Fruit fly (Drosophila melanogaster) whole organism, embryonic: ENCODE results near the gene CG2247.
A peak's percentile ranks its signal among the peaks of the same experiment; 100 is the strongest.

ENCODE experiments used
- Atf-2 ChIP-seq: fragments of 200-800 bp; sonication (Bioruptor generic); optimal IDR thresholded peaks from 2 replicates; lab custom pipeline; 2016; ENCODE audit warnings: missing biosample characterization, missing genetic modification characterization
- Bdp1 ChIP-seq: fragments of 200-800 bp; sonication (Bioruptor generic); optimal IDR thresholded peaks from 3 replicates; lab custom pipeline; 2016; ENCODE audit warnings: missing biosample characterization, missing genetic modification characterization
- CG10979 ChIP-seq: fragments of 200-800 bp; sonication (Bioruptor generic); optimal IDR thresholded peaks from 2 replicates; lab custom pipeline; 2018; ENCODE audit warnings: missing biosample characterization, mild to moderate bottlenecking, missing genetic modification characterization, moderate library complexity
- CG11723 ChIP-seq: fragments of 200-800 bp; sonication (Bioruptor generic); optimal IDR thresholded peaks from 2 replicates; lab custom pipeline; 2017; ENCODE audit warnings: missing biosample characterization, mild to moderate bottlenecking, missing genetic modification characterization
- CG12155 ChIP-seq: fragments of 200-800 bp; sonication (Bioruptor generic); optimal IDR thresholded peaks from 3 replicates; lab custom pipeline; 2016; ENCODE audit warnings: missing biosample characterization, missing genetic modification characterization
- CG13624 ChIP-seq: fragments of 200-800 bp; sonication (Bioruptor generic); optimal IDR thresholded peaks from 2 replicates; lab custom pipeline; 2016; ENCODE audit warnings: missing biosample characterization, missing genetic modification characterization
- CG16815 ChIP-seq: fragments of 200-800 bp; sonication (Bioruptor generic); optimal IDR thresholded peaks from 3 replicates; lab custom pipeline; 2017; ENCODE audit warnings: missing biosample characterization, mild to moderate bottlenecking, missing genetic modification characterization
- CG17328 ChIP-seq: fragments of 200-800 bp; sonication (Bioruptor generic); IDR thresholded peaks from 2 replicates; pipeline ENCODE4 v1.3.6; 2022; ENCODE audit warnings: missing biosample characterization, missing genetic modification characterization
- CG17359 ChIP-seq: fragments of 200-800 bp; sonication (Bioruptor generic); optimal IDR thresholded peaks from 3 replicates; lab custom pipeline; 2018; ENCODE audit warnings: missing biosample characterization, mild to moderate bottlenecking, missing genetic modification characterization, moderate library complexity
- CG3281 ChIP-seq: fragments of 200-800 bp; sonication (Bioruptor generic); optimal IDR thresholded peaks from 3 replicates; lab custom pipeline; 2017; ENCODE audit warnings: missing biosample characterization, mild to moderate bottlenecking, missing genetic modification characterization
- CG33213 ChIP-seq: fragments of 200-800 bp; sonication (Bioruptor generic); optimal IDR thresholded peaks from 3 replicates; lab custom pipeline; 2016; ENCODE audit warnings: missing biosample characterization, missing genetic modification characterization
- CG3838 ChIP-seq: fragments of 200-800 bp; sonication (Bioruptor generic); optimal IDR thresholded peaks from 3 replicates; lab custom pipeline; 2016; ENCODE audit warnings: missing biosample characterization, missing genetic modification characterization
- CG4424 ChIP-seq: fragments of 200-800 bp; sonication (Bioruptor generic); optimal IDR thresholded peaks from 3 replicates; lab custom pipeline; 2016; ENCODE audit warnings: missing biosample characterization, missing genetic modification characterization
- CG6765 ChIP-seq: fragments of 200-800 bp; sonication (Bioruptor generic); optimal IDR thresholded peaks from 3 replicates; lab custom pipeline; 2017; ENCODE audit warnings: missing biosample characterization, mild to moderate bottlenecking, missing genetic modification characterization
- CG6813 ChIP-seq: fragments of 200-800 bp; sonication (Bioruptor generic); optimal IDR thresholded peaks from 2 replicates; lab custom pipeline; 2017; ENCODE audit warnings: missing biosample characterization, missing genetic modification characterization, mild to moderate bottlenecking, moderate library complexity, missing genetic modification reagents
- CG7357 ChIP-seq: fragments of 200-800 bp; sonication (Bioruptor generic); IDR thresholded peaks from 3 replicates; pipeline ENCODE4 v1.3.6; 2022; ENCODE audit warnings: missing biosample characterization, missing genetic modification characterization
- Elba2 ChIP-seq: fragments of 200-800 bp; sonication (Bioruptor generic); optimal IDR thresholded peaks from 3 replicates; lab custom pipeline; 2016; ENCODE audit warnings: missing biosample characterization, missing genetic modification characterization
- Fer3 ChIP-seq: fragments of 200-800 bp; sonication (Bioruptor generic); optimal IDR thresholded peaks from 2 replicates; lab custom pipeline; 2018; ENCODE audit warnings: missing biosample characterization, mild to moderate bottlenecking, missing genetic modification characterization, moderate library complexity
- Gsc ChIP-seq: fragments of 200-800 bp; sonication (Bioruptor generic); IDR thresholded peaks from 2 replicates; pipeline ENCODE4 v1.3.6; 2022; ENCODE audit warnings: missing biosample characterization, missing genetic modification characterization
- Hmr ChIP-seq: fragments of 200-800 bp; sonication (Bioruptor generic); optimal IDR thresholded peaks from 3 replicates; lab custom pipeline; 2017; ENCODE audit warnings: mild to moderate bottlenecking, missing biosample characterization, missing genetic modification reagents, missing genetic modification characterization
- Hr3 ChIP-seq: fragments of 200-800 bp; sonication (Bioruptor generic); optimal IDR thresholded peaks from 3 replicates; lab custom pipeline; 2016; ENCODE audit warnings: missing biosample characterization, missing genetic modification characterization
- MBD-R2 ChIP-seq: fragments of 200-800 bp; sonication (Bioruptor generic); IDR thresholded peaks from 2 replicates; pipeline ENCODE4 v1.3.6; 2022; ENCODE audit warnings: missing biosample characterization, missing genetic modification characterization
- Med ChIP-seq: fragments of 200-800 bp; sonication (Bioruptor generic); peaks from one replicate; lab custom pipeline; 2016; ENCODE audit warnings: missing biosample characterization, missing genetic modification characterization, mild to moderate bottlenecking, inconsistent platforms, moderate library complexity
- Myb ChIP-seq: fragments of 200-800 bp; sonication (Bioruptor generic); optimal IDR thresholded peaks from 2 replicates; lab custom pipeline; 2016; ENCODE audit warnings: missing biosample characterization, missing genetic modification characterization
- Optix ChIP-seq: fragments of 200-800 bp; sonication (Bioruptor generic); IDR thresholded peaks from 3 replicates; pipeline ENCODE4 v1.3.6; 2022; ENCODE audit warnings: missing biosample characterization, missing genetic modification characterization
- PHDP ChIP-seq: fragments of 200-800 bp; sonication (Bioruptor generic); optimal IDR thresholded peaks from 3 replicates; lab custom pipeline; 2018; ENCODE audit warnings: missing biosample characterization, mild to moderate bottlenecking, missing genetic modification characterization, moderate library complexity
- Ssrp ChIP-seq: fragments of 200-800 bp; sonication (Bioruptor generic); optimal IDR thresholded peaks from 2 replicates; lab custom pipeline; 2018; ENCODE audit warnings: missing biosample characterization, mild to moderate bottlenecking, missing genetic modification characterization, moderate library complexity
- aop ChIP-seq: fragments of 200-800 bp; sonication (Bioruptor generic); IDR thresholded peaks from 2 replicates; pipeline ENCODE4 v1.3.6; 2022; ENCODE audit warnings: missing biosample characterization, missing genetic modification characterization
- az2 ChIP-seq: fragments of 200-800 bp; sonication (Bioruptor generic); optimal IDR thresholded peaks from 3 replicates; lab custom pipeline; 2016; ENCODE audit warnings: missing biosample characterization, missing genetic modification characterization
- bcd ChIP-seq: fragments of 200-800 bp; sonication (Bioruptor generic); optimal IDR thresholded peaks from 2 replicates; lab custom pipeline; 2017; ENCODE audit warnings: missing biosample characterization, mild to moderate bottlenecking, missing genetic modification characterization
- chif ChIP-seq, 2 experiments: fragments of 200-800 bp; sonication (Bioruptor generic); optimal IDR thresholded peaks; 3 replicates each; lab custom pipeline; 2016; ENCODE audit warnings: missing biosample characterization in 2 of 2, missing genetic modification characterization in 2 of 2
- crp ChIP-seq, 2 experiments: fragments of 200-800 bp; sonication (Bioruptor generic); optimal IDR thresholded peaks; 2 replicates in 1 of 2; 3 replicates in 1 of 2; lab custom pipeline; 2017; ENCODE audit warnings: missing biosample characterization in 2 of 2, missing genetic modification characterization in 2 of 2, mild to moderate bottlenecking in 1 of 2, moderate library complexity in 1 of 2
- dan ChIP-seq: fragments of 200-800 bp; sonication (Bioruptor generic); IDR thresholded peaks from 2 replicates; pipeline ENCODE4 v1.3.6; 2022; ENCODE audit warnings: missing biosample characterization, missing genetic modification characterization
- dm ChIP-seq: fragments of 200-800 bp; sonication (Bioruptor generic); optimal IDR thresholded peaks from 3 replicates; lab custom pipeline; 2016; ENCODE audit warnings: missing biosample characterization, missing genetic modification characterization
- ewg ChIP-seq: fragments of 200-800 bp; sonication (Bioruptor generic); optimal IDR thresholded peaks from 3 replicates; lab custom pipeline; 2017; ENCODE audit warnings: mild to moderate bottlenecking, missing biosample characterization, missing genetic modification reagents, missing genetic modification characterization
- hb ChIP-seq: fragments of 200-800 bp; sonication (Bioruptor generic); IDR thresholded peaks from 3 replicates; pipeline ENCODE4 v1.3.6; 2022; ENCODE audit warnings: missing biosample characterization, missing genetic modification characterization; ENCODE audit not compliant: partially characterized antibody
- maf-S ChIP-seq: fragments of 200-800 bp; sonication (Bioruptor generic); optimal IDR thresholded peaks from 2 replicates; lab custom pipeline; 2016; ENCODE audit warnings: missing biosample characterization, missing genetic modification characterization
- p53 ChIP-seq: fragments of 200-800 bp; sonication (Bioruptor generic); optimal IDR thresholded peaks from 2 replicates; lab custom pipeline; 2016; ENCODE audit warnings: missing biosample characterization, missing genetic modification characterization
- pho ChIP-seq: fragments of 200-800 bp; sonication (Bioruptor generic); optimal IDR thresholded peaks from 2 replicates; lab custom pipeline; 2016; ENCODE audit warnings: missing biosample characterization, missing genetic modification characterization
- ranshi ChIP-seq: fragments of 200-800 bp; sonication (Bioruptor generic); IDR thresholded peaks from 2 replicates; pipeline ENCODE4 v1.3.6; 2022; ENCODE audit warnings: missing biosample characterization, missing genetic modification characterization
- salm ChIP-seq: fragments of 200-800 bp; sonication (Bioruptor generic); optimal IDR thresholded peaks from 2 replicates; lab custom pipeline; 2018; ENCODE audit warnings: missing biosample characterization, mild to moderate bottlenecking, missing genetic modification characterization
- scrt ChIP-seq: fragments of 200-800 bp; sonication (Bioruptor generic); optimal IDR thresholded peaks from 2 replicates; lab custom pipeline; 2018; ENCODE audit warnings: missing biosample characterization, mild to moderate bottlenecking, missing genetic modification characterization, moderate library complexity
- sd ChIP-seq: fragments of 200-800 bp; sonication (Bioruptor generic); optimal IDR thresholded peaks from 3 replicates; lab custom pipeline; 2018; ENCODE audit warnings: missing biosample characterization, mild to moderate bottlenecking, missing genetic modification characterization, moderate library complexity
- slou ChIP-seq: fragments of 200-800 bp; sonication (Bioruptor generic); optimal IDR thresholded peaks from 3 replicates; lab custom pipeline; 2016; ENCODE audit warnings: missing biosample characterization, missing genetic modification characterization
- trem ChIP-seq: fragments of 200-800 bp; optimal IDR thresholded peaks from 3 replicates; lab custom pipeline; 2019; ENCODE audit warnings: missing biosample characterization, mild to moderate bottlenecking, missing genetic modification characterization, moderate library complexity
- unc-4 ChIP-seq: fragments of 200-800 bp; sonication (Bioruptor generic); IDR thresholded peaks from 2 replicates; pipeline ENCODE4 v1.3.6; 2022; ENCODE audit warnings: missing biosample characterization, missing genetic modification characterization; ENCODE audit not compliant: partially characterized antibody
- wor ChIP-seq: fragments of 200-800 bp; sonication (Bioruptor generic); IDR thresholded peaks from 2 replicates; pipeline ENCODE4 v1.3.6; 2022; ENCODE audit warnings: missing biosample characterization, missing genetic modification characterization
- z ChIP-seq: fragments of 200-800 bp; sonication (Bioruptor generic); IDR thresholded peaks from 3 replicates; pipeline ENCODE4 v1.3.6; 2022; ENCODE audit warnings: missing biosample characterization, missing genetic modification characterization
- zf30C ChIP-seq: fragments of 200-800 bp; sonication (Bioruptor generic); optimal IDR thresholded peaks from 3 replicates; lab custom pipeline; 2018; ENCODE audit warnings: missing biosample characterization, mild to moderate bottlenecking, missing genetic modification characterization

The CG2247 gene

dm6 chrX:11622649-11623425, 11.4 kb upstream of the CG2247 start (continued):
- peak; percentile 65 for TF ChIP-seq Hmr
- TF ChIP-seq PHDP, result peak; percentile 75
- peak; percentile 79 for TF ChIP-seq CG13624
- TF ChIP-seq az2 (GFP tag; lab: Kevin White, UChicago), result peak; percentile 58
- TF ChIP-seq pho (GFP tag; lab: Kevin White, UChicago), result peak; percentile 68
- peak; percentile 58 for TF ChIP-seq Atf-2
- 0 out of 3 replicates have a peak, but pooled peaks have one; percentile 28 for TF ChIP-seq CG7357 (GFP tag; lab: Robert Waterston, UW)
- TF ChIP-seq salm (tag; lab: Kevin White, UChicago), result peak; percentile 49
- peak; percentile 67 for TF ChIP-seq CG4424 (GFP tag; lab: Kevin White, UChicago)
- TF ChIP-seq p53 (GFP tag; lab: Kevin White, UChicago), result no peak
- no peak for TF ChIP-seq CG11723 (GFP tag; lab: Kevin White, UChicago)
- TF ChIP-seq slou (GFP tag; lab: Kevin White, UChicago), result peak; percentile 40
- TF ChIP-seq bcd, result peak; percentile 37
- peak; percentile 53 for TF ChIP-seq Hr3 (GFP tag; lab: Kevin White, UChicago)
- peak; percentile 12 for TF ChIP-seq dm (GFP tag; lab: Kevin White, UChicago)
- peak; percentile 7 for TF ChIP-seq trem
- TF ChIP-seq Myb (GFP tag; lab: Kevin White, UChicago), result peak; percentile 47
- TF ChIP-seq CG17328, result peak; percentile 73
- peak; percentile 63 for TF ChIP-seq maf-S (GFP tag; lab: Kevin White, UChicago)
- peak; percentile 79 for TF ChIP-seq Fer3 (tag; lab: Kevin White, UChicago)
- TF ChIP-seq unc-4 (GFP tag; lab: Robert Waterston, UW), result no peak
- TF ChIP-seq CG12155 (GFP tag; lab: Kevin White, UChicago), result peak; percentile 65
- TF ChIP-seq chif (GFP tag; optimal IDR thresholded peaks at IDR 0.05; lab: Kevin White, UChicago), result peak; percentile 52 to 80
- peak; percentile 48 for TF ChIP-seq CG33213 (GFP tag; lab: Kevin White, UChicago)
- peak; percentile 56 for TF ChIP-seq Ssrp
- TF ChIP-seq Gsc (GFP tag; lab: Robert Waterston, UW), result no peak
- TF ChIP-seq CG10979 (tag; lab: Kevin White, UChicago), result peak; percentile 32
- TF ChIP-seq hb (GFP tag; lab: Robert Waterston, UW), result no peak
- TF ChIP-seq CG6765 (GFP tag; lab: Kevin White, UChicago), result peak; percentile 68
- no peak for TF ChIP-seq crp (GFP tag; optimal IDR thresholded peaks at IDR 0.05; lab: Kevin White, UChicago)
- peak; percentile 23 for TF ChIP-seq CG3838 (GFP tag; lab: Kevin White, UChicago)
- TF ChIP-seq Optix (GFP tag; lab: Robert Waterston, UW), result no peak
- peak; percentile 70 for TF ChIP-seq CG3281 (GFP tag; lab: Kevin White, UChicago)
- peak; percentile 72 for TF ChIP-seq CG17359 (tag; lab: Kevin White, UChicago)
- peak; percentile 56 for TF ChIP-seq scrt (GFP tag; lab: Kevin White, UChicago)
- peak; percentile 62; the same call in 1 of the 2 replicates for TF ChIP-seq MBD-R2
- TF ChIP-seq Bdp1 (GFP tag; lab: Kevin White, UChicago), result peak; percentile 28
- TF ChIP-seq ewg (GFP tag; lab: Kevin White, UChicago), result peak; percentile 28
- TF ChIP-seq Elba2 (GFP tag; lab: Kevin White, UChicago), result no peak
- peak; percentile 97 for TF ChIP-seq Med
- TF ChIP-seq aop (GFP tag; lab: Robert Waterston, UW), result no peak
- TF ChIP-seq wor (GFP tag; lab: Robert Waterston, UW), result peak; percentile 54
- TF ChIP-seq CG16815 (GFP tag; lab: Kevin White, UChicago), result peak; percentile 4
- TF ChIP-seq CG6813 (GFP tag; lab: Kevin White, UChicago), result no peak
- TF ChIP-seq sd (tag; lab: Kevin White, UChicago), result peak; percentile 8
- no peak for TF ChIP-seq z (GFP tag; lab: Robert Waterston, UW)
- peak; percentile 79; the same call in 1 of the 2 replicates for TF ChIP-seq ranshi
- TF ChIP-seq dan (GFP tag; lab: Robert Waterston, UW), result no peak
- no peak for TF ChIP-seq zf30C (GFP tag; lab: Kevin White, UChicago)
